Worm (Caenorhabditis elegans) whole organism, dauer: ENCODE data around the gene F45D3.4.

Experiments used
- unc-62 ChIP-seq: sonication (generic microtip); optimal IDR thresholded peaks from 2 replicates; lab custom pipeline; 2017; ENCODE audit warnings: missing biosample characterization, missing genetic modification reagents, missing genetic modification characterization

The F45D3.4 gene

DNA sequence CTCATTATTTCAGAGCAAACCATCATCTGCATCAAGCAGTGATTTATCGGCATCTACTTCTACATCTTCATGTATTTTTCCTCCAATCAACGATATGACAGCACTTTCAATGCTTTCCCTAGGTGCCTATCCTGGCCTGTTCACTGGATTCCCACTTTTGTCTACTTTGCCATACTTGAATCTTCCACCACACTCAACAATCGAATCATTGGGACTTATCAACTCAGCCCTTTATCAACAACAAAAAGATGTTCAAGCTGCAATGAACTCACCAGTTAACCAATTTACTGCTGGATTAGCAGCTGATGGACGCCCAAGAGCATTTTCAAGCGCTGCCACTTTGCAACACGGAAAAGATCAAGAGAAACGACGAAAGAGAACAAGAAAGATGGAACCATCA lies 11.8 kb downstream of the F45D3.4 start:
- no peak for TF ChIP-seq unc-62

ce11 chrV:12540739-12541138 lies 12.3 kb downstream of the F45D3.4 start, which contains the start of gene F45D3.2:
F45D3.2 (plus strand) TSS chrV:12541039.
- TF ChIP-seq unc-62: no peak

DNA sequence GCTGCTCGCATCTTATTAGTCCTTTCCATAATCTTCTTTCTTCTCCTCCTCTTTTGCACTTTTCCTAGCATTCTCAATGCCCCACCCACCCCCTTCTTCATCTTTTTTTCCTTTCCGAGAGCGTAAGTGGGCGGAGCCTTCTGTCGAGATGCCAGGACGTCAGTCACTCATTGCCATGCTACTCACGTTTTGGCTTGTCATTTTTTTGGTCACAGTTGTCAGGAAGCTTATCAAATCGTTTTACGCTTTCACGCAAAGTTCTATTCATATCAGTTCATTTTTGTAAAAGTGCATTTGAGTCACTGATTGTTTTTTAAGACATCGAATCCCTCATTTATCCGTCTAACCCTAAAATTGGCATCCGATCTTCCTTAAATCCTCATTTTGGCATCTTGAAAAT lies 13.0 kb downstream of the F45D3.4 start:
- TF ChIP-seq unc-62: no peak

- TF ChIP-seq unc-62: no peak
Measured at ce11 chrV:12538984-12539852, 13.8 kb downstream of the F45D3.4 start.

DNA sequence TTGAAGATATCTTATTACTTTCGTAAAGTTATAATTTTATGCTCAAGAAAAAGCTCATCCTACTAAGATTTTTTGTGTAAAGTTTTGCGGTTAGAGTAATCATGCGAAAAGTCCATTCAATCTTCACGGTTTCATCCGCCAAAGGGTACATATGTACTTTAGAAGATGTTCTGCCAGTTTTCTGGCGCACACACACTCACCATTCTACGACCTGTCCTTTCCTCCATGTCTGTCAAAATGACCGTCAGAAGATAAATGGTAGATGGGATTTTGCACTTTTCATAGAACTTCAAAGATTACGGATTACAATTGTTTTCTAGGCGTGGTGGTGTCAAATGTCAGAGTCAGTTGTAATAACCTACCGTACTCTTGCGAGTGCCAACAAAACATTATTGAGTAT lies 15.5 kb downstream of the F45D3.4 start:
- TF ChIP-seq unc-62: no peak

ce11 chrV:12536409-12537038 lies 16.5 kb downstream of the F45D3.4 start:
- TF ChIP-seq unc-62: no peak

DNA sequence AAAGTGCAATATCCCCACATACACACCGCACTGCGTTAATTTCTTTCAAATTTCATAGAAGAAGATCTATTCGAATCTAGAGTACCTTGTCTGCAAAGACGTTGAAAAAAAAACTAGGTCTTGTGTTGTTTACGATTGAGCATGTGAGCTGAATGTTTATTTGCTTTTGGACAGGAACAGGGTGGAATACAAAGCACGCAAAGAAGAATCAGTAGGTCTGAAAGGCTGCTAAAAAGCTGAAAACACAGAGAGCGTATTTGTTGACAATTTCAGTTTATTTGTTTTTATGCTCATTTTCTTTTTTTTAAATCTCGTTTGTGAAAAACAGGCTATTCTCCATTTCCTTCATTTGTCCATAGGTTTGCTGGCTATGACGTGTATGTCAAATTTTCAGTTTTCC lies 18.1 kb downstream of the F45D3.4 start:
- TF ChIP-seq unc-62: no peak

DNA sequence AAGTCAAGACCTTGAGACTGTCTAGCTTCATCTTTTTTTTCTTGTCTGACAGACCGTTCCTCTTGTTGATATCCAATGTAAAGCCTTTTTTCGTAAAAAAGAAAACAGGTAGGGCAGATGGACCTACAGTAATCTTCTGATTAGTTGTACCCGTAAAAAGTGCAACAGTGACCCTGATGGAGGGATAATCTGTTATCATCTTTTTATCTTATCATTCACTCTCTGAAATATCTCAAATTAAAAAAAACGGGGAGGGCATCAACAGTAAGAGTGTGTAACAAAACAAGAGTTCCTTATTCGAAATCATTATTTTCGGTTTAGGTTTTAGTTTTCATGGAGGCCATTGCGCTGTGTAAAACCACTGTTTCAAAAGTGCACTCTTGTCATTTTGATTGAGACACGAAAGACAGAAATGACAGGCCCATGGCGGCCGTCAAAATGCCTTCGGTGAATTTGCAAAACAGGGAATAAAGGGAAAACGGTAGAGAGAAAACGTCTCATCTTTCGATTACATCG lies 19.3 kb downstream of the F45D3.4 start:
- peak; percentile 25 for TF ChIP-seq unc-62

ce11 chrV:12532369-12532768 lies 20.6 kb downstream of the F45D3.4 start:
- no peak for TF ChIP-seq unc-62

DNA sequence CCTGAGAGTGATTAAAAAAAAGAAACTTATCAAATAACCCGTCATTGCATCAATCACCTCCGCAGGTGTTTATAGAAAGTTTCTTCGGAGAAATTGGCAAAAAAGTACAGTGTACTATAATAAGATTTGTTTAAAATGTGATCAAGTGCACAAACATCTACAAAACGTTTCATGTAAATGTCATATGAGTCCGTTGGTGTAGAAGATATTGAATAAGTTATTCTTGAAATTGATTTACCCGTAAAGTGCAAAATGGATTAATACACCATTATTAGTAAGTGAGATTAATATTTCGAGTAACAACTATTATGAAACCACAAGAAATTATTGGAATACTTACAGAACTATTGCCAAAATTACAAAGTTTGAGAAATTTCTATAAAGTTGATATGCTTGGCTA lies 21.9 kb downstream of the F45D3.4 start:
- TF ChIP-seq unc-62: no peak

- TF ChIP-seq unc-62: no peak
Measured at ce11 chrV:12530129-12530528, 22.9 kb downstream of the F45D3.4 start.

ce11 chrV:12528919-12529318 lies 24.1 kb downstream of the F45D3.4 start:
- TF ChIP-seq unc-62: no peak

- TF ChIP-seq unc-62: no peak
Measured at ce11 chrV:12526758-12527157, 26.2 kb downstream of the F45D3.4 start, which contains the start of gene F45D3.1. F45D3.1 (plus strand) TSS chrV:12527058.

ce11 chrV:12526124-12526523 lies 26.9 kb downstream of the F45D3.4 start:
- TF ChIP-seq unc-62: no peak

ce11 chrV:12525526-12525925 lies 27.5 kb downstream of the F45D3.4 start, which contains the start of gene dyf-4:
dyf-4 (minus strand) TSS chrV:12525738.
- no peak for TF ChIP-seq unc-62

ce11 chrV:12523356-12523755 lies 29.6 kb downstream of the F45D3.4 start:
- no peak for TF ChIP-seq unc-62

DNA sequence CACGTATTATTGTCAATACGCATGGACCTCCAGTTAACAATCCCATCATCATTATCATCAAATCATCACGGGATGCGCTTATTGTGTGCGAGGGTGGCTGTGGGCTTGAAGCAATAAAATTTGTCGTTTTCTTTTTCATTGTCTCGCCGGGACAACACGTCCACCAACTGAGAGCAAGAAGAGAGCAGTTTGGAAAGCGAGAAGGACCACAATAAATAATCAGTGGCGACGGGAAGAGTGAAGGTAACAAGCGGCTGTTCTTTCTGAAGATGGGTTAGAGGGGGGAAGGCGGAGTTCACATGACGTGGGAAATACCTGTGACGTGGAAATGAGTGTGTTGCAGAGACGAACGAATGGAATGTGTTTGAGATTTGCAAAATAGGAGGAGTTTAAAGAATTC lies 34.2 kb downstream of the F45D3.4 start:
- no peak for TF ChIP-seq unc-62

DNA sequence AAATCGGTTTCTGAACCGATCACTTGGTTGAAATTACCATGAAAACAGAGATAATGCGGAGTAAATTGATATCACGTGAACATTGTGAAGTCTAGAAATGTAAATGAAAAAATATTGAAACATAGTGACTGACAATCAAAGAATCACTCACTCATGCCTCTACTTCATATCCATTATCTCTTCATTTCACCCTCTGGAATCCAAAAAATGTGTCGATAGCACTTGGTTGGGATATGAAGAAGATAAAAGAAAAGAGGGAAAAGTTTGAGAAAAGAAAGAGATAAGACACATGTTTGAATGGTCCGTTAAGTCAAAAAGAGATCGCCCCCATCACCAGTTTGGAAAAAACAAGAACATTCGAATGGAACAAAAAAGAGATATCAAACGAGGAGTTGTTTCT lies 35.2 kb downstream of the F45D3.4 start:
- TF ChIP-seq unc-62: no peak
